Fruit fly (Drosophila melanogaster) whole organism, adult: Measurements from ENCODE around the gene CG14089.

ENCODE experiments used
- CG14711 ChIP-seq: fragments of 200-800 bp; sonication (Bioruptor generic); optimal IDR thresholded peaks from 2 replicates; lab custom pipeline; 2018; ENCODE audit warnings: missing biosample characterization, mild to moderate bottlenecking, missing genetic modification characterization, moderate library complexity
- Crg-1 ChIP-seq: fragments of 200-800 bp; sonication (Bioruptor generic); optimal IDR thresholded peaks from 2 replicates; lab custom pipeline; 2016; ENCODE audit warnings: missing biosample characterization, missing genetic modification characterization
- Hr96 ChIP-seq: fragments of 200-800 bp; sonication (Bioruptor generic); optimal IDR thresholded peaks from 2 replicates; lab custom pipeline; 2016; ENCODE audit warnings: missing biosample characterization, missing genetic modification characterization
- kay ChIP-seq: fragments of 200-800 bp; sonication (Bioruptor generic); peaks from one replicate; lab custom pipeline; 2016; ENCODE audit warnings: missing biosample characterization, missing genetic modification characterization, borderline replicate concordance
- toe ChIP-seq: fragments of 200-800 bp; sonication (Bioruptor generic); optimal IDR thresholded peaks from 2 replicates; lab custom pipeline; 2016; ENCODE audit warnings: missing biosample characterization, missing genetic modification characterization

DNA sequence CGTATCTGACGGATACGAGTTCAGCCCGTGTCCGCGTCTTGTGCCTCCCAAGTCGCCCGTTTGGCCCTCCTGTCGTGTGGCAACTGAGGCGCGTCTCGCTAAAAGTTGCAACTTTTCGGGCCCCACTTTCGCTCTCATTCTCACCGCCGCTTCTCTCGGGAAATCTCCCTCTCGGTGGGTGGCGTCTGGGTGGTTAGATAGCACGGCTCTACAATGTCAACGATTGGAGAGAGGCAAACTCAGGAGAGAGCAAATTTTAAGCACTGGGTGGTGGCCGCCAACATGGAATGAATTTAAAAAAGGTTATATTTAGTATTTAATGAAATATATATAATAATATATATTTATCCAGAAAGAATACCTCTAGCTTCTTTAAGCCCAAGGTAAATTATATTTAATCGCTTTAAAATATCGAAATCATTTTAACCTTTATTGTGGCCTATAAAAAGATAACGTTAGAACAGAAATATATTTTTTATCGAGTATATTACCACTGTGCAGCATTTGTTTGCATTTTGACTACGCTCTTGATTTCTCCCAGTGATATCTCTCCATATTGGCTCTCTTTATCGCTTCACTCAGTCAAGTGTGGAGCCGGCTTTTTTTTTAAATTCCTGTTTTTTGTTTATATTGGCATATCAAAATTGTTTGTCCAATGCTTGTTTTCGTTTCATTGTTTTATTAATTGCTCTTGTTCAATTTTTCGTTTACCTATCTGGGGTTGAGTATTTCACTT lies 12.0 kb upstream of the CG14089 start, which contains the start of gene Gbs-76A:
- TF ChIP-seq toe (GFP tag; lab: Kevin White, UChicago) (no peak), Crg-1 (GFP tag; lab: Kevin White, UChicago) (no peak), CG14711 (tag; lab: Kevin White, UChicago) (peak; percentile 64), Hr96 (no peak), kay (peak; percentile 81)
